Worm (Caenorhabditis elegans): ENCODE measurements around the gene dnj-16.

ce11 chrIII:4160937-4161336, 30.0 kb upstream of the dnj-16 start, which contains the start of gene C01G12.16:
- TF ChIP-seq sdz-38 (tag; optimal IDR thresholded peaks at IDR 0.05) = no peak
- no peak for TF ChIP-seq snpc-4 (GFP tag; optimal IDR thresholded peaks at IDR 0.05)
- no peak for TF ChIP-seq snpc-4 (tag; optimal IDR thresholded peaks at IDR 0.05)
- TF ChIP-seq F55B11.4 (tag; optimal IDR thresholded peaks at IDR 0.05; ENCODE audit: borderline replicate concordance, insufficient read depth) = no peak
- TF ChIP-seq madf-3 (GFP tag; IDR thresholded peaks at IDR 0.05) = no peak
- no peak for TF ChIP-seq F22D6.2 (tag; optimal IDR thresholded peaks at IDR 0.05)
- no peak for TF ChIP-seq ztf-26 (tag; optimal IDR thresholded peaks at IDR 0.05)
- TF ChIP-seq F49E8.2 (tag; optimal IDR thresholded peaks at IDR 0.05; ENCODE audit: insufficient read depth) = no peak
- no peak for TF ChIP-seq lsy-27 (tag; optimal IDR thresholded peaks at IDR 0.05; ENCODE audit: borderline replicate concordance, insufficient read depth)
